Worm (Caenorhabditis elegans): ENCODE results near the gene nhr-214.

- TF ChIP-seq nhr-11 (tag; optimal IDR thresholded peaks at IDR 0.05) (no peak), lsy-2 (tag; optimal IDR thresholded peaks at IDR 0.05) (no peak), nhr-77 (tag; optimal IDR thresholded peaks at IDR 0.05) (no peak), lin-39 (tag; optimal IDR thresholded peaks at IDR 0.05) (no peak), lin-38 (GFP tag; IDR thresholded peaks at IDR 0.05) (no peak; the same call in 1 of the 2 replicates), snpc-4 (tag; optimal IDR thresholded peaks at IDR 0.05) (no peak), zfp-3 (GFP tag; conservative IDR thresholded peaks at IDR 0.05) (no peak), nhr-111 (GFP tag; optimal IDR thresholded peaks at IDR 0.05) (no peak), hif-1 (tag; optimal IDR thresholded peaks at IDR 0.05) (no peak), Y5F2A.4 (GFP tag; optimal IDR thresholded peaks at IDR 0.05) (no peak), aly-2 (tag; optimal IDR thresholded peaks at IDR 0.05) (no peak), ctbp-1 (GFP tag; IDR thresholded peaks at IDR 0.05) (no peak)
These were observed 10.0 kb downstream of the nhr-214 start for ce11 chrX:12691740-12692383.

All from whole organism, L4 larva.